Worm (Caenorhabditis elegans) whole organism, late embryonic: Measurements from ENCODE around the gene srx-134.
A peak's percentile ranks its signal among the peaks of the same experiment; 100 is the strongest.

Experiments
- ahr-1 ChIP-seq: sonication (generic microtip); optimal IDR thresholded peaks from 2 replicates; lab custom pipeline; 2016; ENCODE audit warnings: missing genetic modification characterization, missing compliant biosample characterization
- ama-1 ChIP-seq: fragments of 150-350 bp; optimal IDR thresholded peaks from 2 replicates; lab custom pipeline; 2014
- ceh-31 ChIP-seq: sonication (generic microtip); optimal IDR thresholded peaks from 2 replicates; lab custom pipeline; 2016; ENCODE audit warnings: missing genetic modification characterization, missing compliant biosample characterization
- ets-4 ChIP-seq: sonication (generic microtip); optimal IDR thresholded peaks from 2 replicates; lab custom pipeline; 2016; ENCODE audit warnings: missing genetic modification characterization, missing compliant biosample characterization
- fax-1 ChIP-seq: sonication (generic microtip); optimal IDR thresholded peaks from 2 replicates; lab custom pipeline; 2016; ENCODE audit warnings: missing genotype, missing genetic modification characterization, missing compliant biosample characterization
- fkh-10 ChIP-seq: fragments of 150-350 bp; optimal IDR thresholded peaks from 2 replicates; lab custom pipeline; 2014; ENCODE audit warnings: missing biosample characterization, missing genetic modification reagents, missing genetic modification characterization
- nfya-1 ChIP-seq: sonication (generic microtip); optimal IDR thresholded peaks from 2 replicates; lab custom pipeline; 2017; ENCODE audit warnings: missing genetic modification characterization, mild to moderate bottlenecking, missing compliant biosample characterization, antibody characterized with exemption, moderate library complexity
- pqm-1 ChIP-seq: sonication (generic microtip); optimal IDR thresholded peaks from 2 replicates; lab custom pipeline; 2016; ENCODE audit warnings: missing genetic modification characterization, missing compliant biosample characterization
- tbx-2 ChIP-seq: sonication (generic microtip); optimal IDR thresholded peaks from 2 replicates; lab custom pipeline; 2016; ENCODE audit warnings: missing genetic modification characterization, missing compliant biosample characterization
- unc-42 ChIP-seq: sonication (generic microtip); optimal IDR thresholded peaks from 2 replicates; lab custom pipeline; 2016; ENCODE audit warnings: missing genotype, missing genetic modification characterization, missing compliant biosample characterization
- zip-5 ChIP-seq: sonication (generic microtip); optimal IDR thresholded peaks from 2 replicates; lab custom pipeline; 2016; ENCODE audit warnings: missing genetic modification characterization, missing compliant biosample characterization

DNA sequence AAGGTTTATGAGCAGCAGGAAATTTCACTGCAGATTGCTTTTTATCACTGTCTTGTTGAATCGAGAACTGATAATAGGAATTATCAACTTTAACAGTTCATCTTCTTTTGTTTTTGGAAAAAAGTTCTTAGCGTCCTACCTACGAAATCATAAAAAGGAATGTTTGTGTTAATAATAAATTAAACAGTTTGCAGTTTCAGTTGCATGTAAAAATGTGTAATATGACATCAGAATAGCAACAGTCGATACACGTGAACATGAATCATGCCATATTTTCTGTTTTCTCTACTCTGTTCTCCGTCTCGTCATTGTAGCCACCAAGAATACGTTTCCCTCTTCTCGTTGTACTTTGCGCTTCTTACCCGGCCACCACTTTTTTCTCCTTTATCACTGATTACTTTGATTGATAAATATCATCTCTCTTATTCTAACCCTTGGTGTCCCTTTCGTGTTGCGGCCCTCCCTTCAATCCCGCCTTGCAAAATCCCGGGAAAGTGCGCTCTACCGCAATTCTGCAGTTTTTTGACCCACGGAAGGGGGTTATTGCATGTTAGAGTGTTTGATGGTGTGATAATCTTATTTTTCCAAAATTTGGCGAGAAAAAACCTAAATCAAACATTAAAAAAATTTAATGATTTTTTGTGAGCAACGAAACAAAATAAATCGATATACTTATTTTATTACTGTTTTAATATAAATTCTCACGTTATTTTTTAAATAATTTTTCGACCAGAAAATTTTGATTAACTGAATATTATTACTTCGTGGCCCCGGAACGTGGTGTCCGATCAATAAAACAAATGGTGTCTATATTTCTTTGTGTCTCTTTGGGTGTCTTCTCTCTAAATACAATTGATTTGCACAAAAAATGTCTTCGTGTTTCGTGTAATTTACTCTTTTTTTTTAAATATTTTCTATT lies 36.4 kb upstream of the srx-134 start, which contains the start of gene sptl-3:
- no peak for TF ChIP-seq zip-5 (tag; lab: Kevin White, UChicago)
- no peak for TF ChIP-seq fkh-10 (GFP tag; lab: Kevin White, UChicago)
- TF ChIP-seq ama-1 (lab: Kevin White, UChicago), result no peak
- TF ChIP-seq tbx-2 (tag; lab: Kevin White, UChicago), result peak; percentile 31
- no peak for TF ChIP-seq fax-1 (tag; lab: Kevin White, UChicago)
- TF ChIP-seq unc-42 (tag; lab: Kevin White, UChicago), result no peak
- no peak for TF ChIP-seq ets-4 (tag; lab: Kevin White, UChicago)
- no peak for TF ChIP-seq ceh-31 (tag; lab: Kevin White, UChicago)
- TF ChIP-seq nfya-1 (tag; lab: Kevin White, UChicago), result no peak
- no peak for TF ChIP-seq pqm-1 (tag; lab: Kevin White, UChicago)
- no peak for TF ChIP-seq ahr-1 (tag; lab: Kevin White, UChicago)
